Fruit fly (Drosophila melanogaster) whole organism, adult: ENCODE results near the gene CG32262.

ENCODE experiments used
- CG14711 ChIP-seq: fragments of 200-800 bp; sonication (Bioruptor generic); optimal IDR thresholded peaks from 2 replicates; lab custom pipeline; 2018; ENCODE audit warnings: missing biosample characterization, mild to moderate bottlenecking, missing genetic modification characterization, moderate library complexity
- CG33017 ChIP-seq: fragments of 200-800 bp; sonication (Bioruptor generic); optimal IDR thresholded peaks from 2 replicates; lab custom pipeline; 2018; ENCODE audit warnings: missing biosample characterization, mild to moderate bottlenecking, missing genetic modification characterization, moderate library complexity
- CG7045 ChIP-seq: fragments of 200-800 bp; sonication (Bioruptor generic); optimal IDR thresholded peaks from 2 replicates; lab custom pipeline; 2017; ENCODE audit warnings: missing biosample characterization, mild to moderate bottlenecking, missing genetic modification characterization

- TF ChIP-seq CG14711 (tag; lab: Kevin White, UChicago) (no peak), CG33017 (tag; lab: Kevin White, UChicago) (no peak), CG7045 (GFP tag; lab: Kevin White, UChicago) (no peak)
Measured at dm6 chr3L:3773317-3773716, 36.7 kb downstream of the CG32262 start.
